Worm (Caenorhabditis elegans): ENCODE measurements around the gene H39E23.3.
A peak's percentile ranks its signal among the peaks of the same experiment; 100 is the strongest.

DNA sequence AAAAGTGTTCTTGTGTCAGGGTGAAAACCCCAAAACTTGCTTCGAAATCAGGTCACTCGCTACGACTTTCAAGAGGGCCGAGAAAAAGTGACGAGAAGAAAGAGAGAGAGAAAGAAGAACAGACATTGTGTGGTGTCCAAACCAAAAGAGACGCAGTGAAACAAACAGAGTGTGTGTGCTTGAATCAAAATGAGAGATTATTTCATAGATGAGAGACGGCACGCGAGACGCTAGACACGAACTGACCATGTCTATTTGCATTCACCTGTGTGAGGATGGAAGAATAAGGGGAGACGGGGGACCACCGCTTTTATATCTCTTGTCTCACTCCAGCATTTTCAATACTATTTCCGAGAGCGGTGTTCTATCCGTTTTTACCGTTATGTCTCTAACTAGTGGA, 28.5 kb downstream of the H39E23.3 start:
- TF ChIP-seq fkh-10 (GFP tag; optimal IDR thresholded peaks at IDR 0.05) (no peak), ceh-18 (tag; optimal IDR thresholded peaks at IDR 0.05) (peak; percentile 56), ceh-24 (tag; optimal IDR thresholded peaks at IDR 0.05) (no peak), ref-2 (tag; optimal IDR thresholded peaks at IDR 0.05) (peak; percentile 46), ama-1 (optimal IDR thresholded peaks at IDR 0.05) (no peak), ceh-48 (tag; optimal IDR thresholded peaks at IDR 0.05) (no peak), nhr-232 (tag; optimal IDR thresholded peaks at IDR 0.05) (no peak), ceh-22 (tag; optimal IDR thresholded peaks at IDR 0.05) (no peak), dve-1 (tag; optimal IDR thresholded peaks at IDR 0.05) (peak; percentile 49), hlh-6 (tag; optimal IDR thresholded peaks at IDR 0.05) (no peak)
